Worm (Caenorhabditis elegans) whole organism, young adult: ENCODE results near the gene F23F12.13.

Experiments
- B0019.2 ChIP-seq: fragments of 200-800 bp; sonication (Bioruptor generic); conservative IDR thresholded peaks from 2 replicates; pipeline ENCODE4 v1.3.6; 2022; ENCODE audit warnings: missing genetic modification reagents, missing genetic modification characterization, missing compliant biosample characterization
- F23B12.7 ChIP-seq: sonication (generic microtip); optimal IDR thresholded peaks from 2 replicates; lab custom pipeline; 2017; ENCODE audit warnings: missing genetic modification characterization, mild to moderate bottlenecking, missing compliant biosample characterization, antibody characterized with exemption, moderate library complexity; ENCODE audit not compliant: insufficient read depth
- F39B2.1 ChIP-seq: fragments of 200-800 bp; sonication (Bioruptor generic); IDR thresholded peaks from 2 replicates; pipeline ENCODE4 v1.3.6; 2022; ENCODE audit warnings: missing genetic modification reagents, missing genetic modification characterization, missing compliant biosample characterization
- F49E8.2 ChIP-seq: sonication (generic microtip); optimal IDR thresholded peaks from 3 replicates; lab custom pipeline; 2017; ENCODE audit warnings: missing genetic modification characterization, mild to moderate bottlenecking, missing compliant biosample characterization, antibody characterized with exemption, moderate library complexity; ENCODE audit not compliant: insufficient read depth
- T07F8.4 ChIP-seq: sonication (generic microtip); optimal IDR thresholded peaks from 2 replicates; lab custom pipeline; 2016; ENCODE audit warnings: mild to moderate bottlenecking, missing genetic modification characterization, moderate library complexity, missing compliant biosample characterization
- Y79H2A.3 ChIP-seq: fragments of 200-800 bp; sonication (Bioruptor generic); conservative IDR thresholded peaks from 2 replicates; pipeline ENCODE4 v1.3.6; 2022; ENCODE audit warnings: missing genetic modification reagents, missing genetic modification characterization, missing compliant biosample characterization
- akir-1 ChIP-seq: fragments of 200-800 bp; sonication (Bioruptor generic); optimal IDR thresholded peaks from 2 replicates; lab custom pipeline; 2018; ENCODE audit warnings: mild to moderate bottlenecking, missing genetic modification characterization, moderate library complexity, missing compliant biosample characterization
- attf-3 ChIP-seq: fragments of 200-800 bp; sonication (Bioruptor generic); conservative IDR thresholded peaks from 2 replicates; pipeline ENCODE4 v1.3.6; 2022; ENCODE audit warnings: missing genetic modification reagents, missing genetic modification characterization, missing compliant biosample characterization
- attf-6 ChIP-seq: fragments of 200-800 bp; sonication (Bioruptor generic); IDR thresholded peaks from 2 replicates; pipeline ENCODE4 v1.3.6; 2022; ENCODE audit warnings: missing genetic modification reagents, missing genetic modification characterization, missing compliant biosample characterization
- ceh-100 ChIP-seq: fragments of 200-800 bp; sonication (Bioruptor generic); IDR thresholded peaks from 2 replicates; pipeline ENCODE4 v1.3.6; 2022; ENCODE audit warnings: missing genetic modification reagents, missing genetic modification characterization, missing compliant biosample characterization
- ceh-79 ChIP-seq: sonication (generic microtip); optimal IDR thresholded peaks from 2 replicates; lab custom pipeline; 2017; ENCODE audit warnings: mild to moderate bottlenecking, missing genetic modification characterization, missing compliant biosample characterization
- ceh-91 ChIP-seq: fragments of 200-800 bp; sonication (Bioruptor generic); IDR thresholded peaks from 2 replicates; pipeline ENCODE4 v1.3.6; 2022; ENCODE audit warnings: missing genetic modification reagents, missing genetic modification characterization, missing compliant biosample characterization
- die-1 ChIP-seq: sonication (generic microtip); optimal IDR thresholded peaks from 2 replicates; lab custom pipeline; 2016; ENCODE audit warnings: missing genotype, mild to moderate bottlenecking, missing genetic modification characterization, missing compliant biosample characterization
- dpff-1 ChIP-seq: sonication (generic microtip); optimal IDR thresholded peaks from 2 replicates; lab custom pipeline; 2017; ENCODE audit warnings: mild to moderate bottlenecking, missing genetic modification characterization, missing compliant biosample characterization
- dpl-1 ChIP-seq: fragments of 150-350 bp; optimal IDR thresholded peaks from 2 replicates; lab custom pipeline; 2014; ENCODE audit warnings: missing biosample characterization, missing genetic modification reagents, missing genetic modification characterization
- ekl-4 ChIP-seq: fragments of 200-800 bp; sonication (Bioruptor generic); IDR thresholded peaks from 2 replicates; pipeline ENCODE4 v1.3.6; 2022; ENCODE audit warnings: missing genetic modification reagents, missing genetic modification characterization, missing compliant biosample characterization
- ets-4 ChIP-seq: fragments of 200-800 bp; sonication (Bioruptor generic); optimal IDR thresholded peaks from 2 replicates; lab custom pipeline; 2018; ENCODE audit warnings: mild to moderate bottlenecking, missing genetic modification characterization, missing compliant biosample characterization
- gei-17 ChIP-seq: fragments of 200-800 bp; sonication (Bioruptor generic); optimal IDR thresholded peaks from 2 replicates; lab custom pipeline; 2018; ENCODE audit warnings: mild to moderate bottlenecking, missing genetic modification characterization, missing compliant biosample characterization
- him-1 ChIP-seq: sonication (generic microtip); optimal IDR thresholded peaks from 2 replicates; lab custom pipeline; 2016; ENCODE audit warnings: missing genotype, missing genetic modification reagents, missing genetic modification characterization, missing compliant biosample characterization
- hrde-1 ChIP-seq: sonication (generic microtip); optimal IDR thresholded peaks from 2 replicates; lab custom pipeline; 2016; ENCODE audit warnings: missing genetic modification characterization, mild to moderate bottlenecking, missing compliant biosample characterization, moderate library complexity, missing genotype, missing genetic modification reagents, borderline replicate concordance
- lag-1 ChIP-seq: fragments of 200-800 bp; sonication (Bioruptor generic); IDR thresholded peaks from 2 replicates; pipeline ENCODE4 v1.3.6; 2022; ENCODE audit warnings: missing genetic modification reagents, missing genetic modification characterization, missing compliant biosample characterization
- let-526 ChIP-seq: fragments of 200-800 bp; sonication (Bioruptor generic); IDR thresholded peaks from 2 replicates; pipeline ENCODE4 v1.3.6; 2022; ENCODE audit warnings: missing genetic modification reagents, missing genetic modification characterization, missing compliant biosample characterization
- let-607 ChIP-seq, 2 experiments: fragments of 200-800 bp in 1 of 2; sonication (Bioruptor generic) in 1 of 2; sonication (generic microtip) in 1 of 2; optimal IDR thresholded peaks; 2 replicates each; lab custom pipeline; 2016 to 2018; ENCODE audit warnings: mild to moderate bottlenecking in 2 of 2, missing compliant biosample characterization in 2 of 2, missing genetic modification characterization in 2 of 2, moderate library complexity in 2 of 2, missing genotype in 1 of 2
- lin-26 ChIP-seq: fragments of 200-800 bp; sonication (Bioruptor generic); IDR thresholded peaks from 2 replicates; pipeline ENCODE4 v1.3.6; 2022; ENCODE audit warnings: missing genetic modification reagents, missing genetic modification characterization, missing compliant biosample characterization
- lsl-1 ChIP-seq: fragments of 200-800 bp; sonication (Bioruptor generic); optimal IDR thresholded peaks from 2 replicates; lab custom pipeline; 2018; ENCODE audit warnings: mild to moderate bottlenecking, missing genetic modification characterization, moderate library complexity, missing compliant biosample characterization
- lsy-27 ChIP-seq: sonication (generic microtip); optimal IDR thresholded peaks from 2 replicates; lab custom pipeline; 2017; ENCODE audit warnings: missing genetic modification characterization, mild to moderate bottlenecking, missing compliant biosample characterization, antibody characterized with exemption, missing genotype, borderline replicate concordance; ENCODE audit not compliant: insufficient read depth
- madf-10 ChIP-seq: sonication (generic microtip); optimal IDR thresholded peaks from 2 replicates; lab custom pipeline; 2016; ENCODE audit warnings: mild to moderate bottlenecking, missing genetic modification characterization, missing compliant biosample characterization
- mes-4 ChIP-seq: sonication (generic microtip); optimal IDR thresholded peaks from 2 replicates; lab custom pipeline; 2016; ENCODE audit warnings: missing genotype, missing genetic modification characterization, missing compliant biosample characterization
- nfyb-1 ChIP-seq: fragments of 200-800 bp; sonication (Bioruptor generic); IDR thresholded peaks from 2 replicates; pipeline ENCODE4 v1.3.6; 2022; ENCODE audit warnings: missing genetic modification reagents, missing genetic modification characterization, missing compliant biosample characterization
- nhr-179 ChIP-seq: sonication (generic microtip); optimal IDR thresholded peaks from 2 replicates; lab custom pipeline; 2016; ENCODE audit warnings: mild to moderate bottlenecking, missing genetic modification characterization, missing compliant biosample characterization
- nhr-90 ChIP-seq: sonication (generic microtip); optimal IDR thresholded peaks from 2 replicates; lab custom pipeline; 2016; ENCODE audit warnings: missing genotype, mild to moderate bottlenecking, missing genetic modification characterization, missing compliant biosample characterization
- repo-1 ChIP-seq: sonication (generic microtip); optimal IDR thresholded peaks from 2 replicates; lab custom pipeline; 2017; ENCODE audit warnings: mild to moderate bottlenecking, missing genetic modification characterization, missing compliant biosample characterization
- snpc-1.3 ChIP-seq: sonication (generic microtip); optimal IDR thresholded peaks from 2 replicates; lab custom pipeline; 2017; ENCODE audit warnings: missing genetic modification characterization, mild to moderate bottlenecking, missing compliant biosample characterization, antibody characterized with exemption, moderate library complexity, missing genotype, missing genetic modification reagents; ENCODE audit not compliant: insufficient read depth
- tbp1 ChIP-seq: fragments of 200-800 bp; sonication (Bioruptor generic); optimal IDR thresholded peaks from 2 replicates; lab custom pipeline; 2018; ENCODE audit warnings: mild to moderate bottlenecking, missing genetic modification characterization, missing compliant biosample characterization
- xnd-1 ChIP-seq: sonication (generic microtip); optimal IDR thresholded peaks from 2 replicates; lab custom pipeline; 2016; ENCODE audit warnings: missing genotype, missing genetic modification reagents, missing genetic modification characterization, missing compliant biosample characterization
- zfh-2 ChIP-seq: fragments of 200-800 bp; sonication (Bioruptor generic); conservative IDR thresholded peaks from 2 replicates; pipeline ENCODE4 v1.3.6; 2022; ENCODE audit warnings: missing genetic modification reagents, missing genetic modification characterization, missing compliant biosample characterization
- ztf-22 ChIP-seq: fragments of 200-800 bp; sonication (Bioruptor generic); optimal IDR thresholded peaks from 2 replicates; lab custom pipeline; 2018; ENCODE audit warnings: mild to moderate bottlenecking, missing genetic modification characterization, moderate library complexity, missing compliant biosample characterization
- ztf-25 ChIP-seq: fragments of 200-800 bp; sonication (Bioruptor generic); IDR thresholded peaks from 2 replicates; pipeline ENCODE4 v1.3.6; 2022; ENCODE audit warnings: missing genetic modification reagents, missing genetic modification characterization, missing compliant biosample characterization
- ztf-28 ChIP-seq: fragments of 200-800 bp; sonication (Bioruptor generic); IDR thresholded peaks from 2 replicates; pipeline ENCODE4 v1.3.6; 2022; ENCODE audit warnings: missing genetic modification reagents, missing genetic modification characterization, missing compliant biosample characterization
- ztf-6 ChIP-seq: fragments of 200-800 bp; sonication (Bioruptor generic); IDR thresholded peaks from 2 replicates; pipeline ENCODE4 v1.3.6; 2022; ENCODE audit warnings: missing genetic modification reagents, missing genetic modification characterization, missing compliant biosample characterization

F23F12.13 gene

ce11 chrIII:6478256-6479004 lies 17.0 kb upstream of the F23F12.13 start, which contains the start of gene zip-8 (continued):
- TF ChIP-seq let-607 (tag; optimal IDR thresholded peaks at IDR 0.05; lab: Kevin White, UChicago) = no peak
- TF ChIP-seq ceh-79 (tag; lab: Kevin White, UChicago) = no peak
- TF ChIP-seq F23B12.7 (tag; lab: Kevin White, UChicago) = no peak

- no peak for TF ChIP-seq repo-1 (tag; lab: Kevin White, UChicago)
- no peak for TF ChIP-seq let-607 (tag; optimal IDR thresholded peaks at IDR 0.05; lab: Kevin White, UChicago)
- no peak for TF ChIP-seq snpc-1.3 (tag; lab: Kevin White, UChicago)
- TF ChIP-seq attf-6 (GFP tag; lab: Robert Waterston, UW) = no peak
- no peak for TF ChIP-seq dpff-1 (tag; lab: Kevin White, UChicago)
- no peak for TF ChIP-seq lag-1 (GFP tag; lab: Robert Waterston, UW)
- TF ChIP-seq ekl-4 (GFP tag; lab: Robert Waterston, UW) = no peak
- no peak for TF ChIP-seq ceh-91 (GFP tag; lab: Robert Waterston, UW)
- TF ChIP-seq Y79H2A.3 (GFP tag; lab: Robert Waterston, UW) = no peak
- TF ChIP-seq gei-17 (GFP tag; lab: Kevin White, UChicago) = no peak
- no peak for TF ChIP-seq mes-4 (tag; lab: Kevin White, UChicago)
- no peak for TF ChIP-seq nhr-90 (tag; lab: Kevin White, UChicago)
- TF ChIP-seq ztf-25 (GFP tag; lab: Robert Waterston, UW) = no peak
These were observed 16.0 kb upstream of the F23F12.13 start for ce11 chrIII:6479439-6479838.

- TF ChIP-seq nhr-90 (tag; lab: Kevin White, UChicago) = no peak
- no peak for TF ChIP-seq ztf-28
- no peak for TF ChIP-seq akir-1
- TF ChIP-seq, all 124 proteins: peak for 0
These were observed 12.6 kb upstream of the F23F12.13 start, which contains the start of gene chtb-2 for ce11 chrIII:6482918-6483317. chtb-2 (plus strand) TSS chrIII:6483218.

- TF ChIP-seq him-1 (tag; lab: Kevin White, UChicago) (no peak), tbp1 (GFP tag; lab: Kevin White, UChicago) (no peak), F39B2.1 (GFP tag; lab: Robert Waterston, UW) (no peak), ets-4 (GFP tag; lab: Kevin White, UChicago) (no peak), T07F8.4 (tag; lab: Kevin White, UChicago) (no peak), lsy-27 (tag; lab: Kevin White, UChicago) (no peak), nfyb-1 (GFP tag; lab: Robert Waterston, UW) (peak; percentile 60; the same call in 1 of the 2 replicates), die-1 (no peak), dpl-1 (GFP tag; lab: Kevin White, UChicago) (peak; percentile 24), F49E8.2 (tag; lab: Kevin White, UChicago) (no peak), nhr-179 (no peak), madf-10 (tag; lab: Kevin White, UChicago) (no peak), let-526 (GFP tag; lab: Robert Waterston, UW) (no peak), let-607 (tag; optimal IDR thresholded peaks at IDR 0.05; lab: Kevin White, UChicago) (no peak), ztf-22 (GFP tag; lab: Kevin White, UChicago) (no peak), lin-26 (GFP tag; lab: Robert Waterston, UW) (no peak), attf-3 (GFP tag; lab: Robert Waterston, UW) (0 out of 2 replicates have a peak, but pooled peaks have one; percentile 12), ceh-100 (GFP tag; lab: Robert Waterston, UW) (no peak), F23B12.7 (tag; lab: Kevin White, UChicago) (peak; percentile 43), lsl-1 (no peak), gei-17 (GFP tag; lab: Kevin White, UChicago) (no peak), hrde-1 (tag; lab: Kevin White, UChicago) (no peak), xnd-1 (tag; lab: Kevin White, UChicago) (no peak), zfh-2 (GFP tag; lab: Robert Waterston, UW) (no peak), ztf-6 (GFP tag; lab: Robert Waterston, UW) (no peak), B0019.2 (no peak)
These were observed 6.6 kb upstream of the F23F12.13 start for ce11 chrIII:6488916-6489315.
